Worm (Caenorhabditis elegans): Measurements from ENCODE around the gene dyf-2.

DNA sequence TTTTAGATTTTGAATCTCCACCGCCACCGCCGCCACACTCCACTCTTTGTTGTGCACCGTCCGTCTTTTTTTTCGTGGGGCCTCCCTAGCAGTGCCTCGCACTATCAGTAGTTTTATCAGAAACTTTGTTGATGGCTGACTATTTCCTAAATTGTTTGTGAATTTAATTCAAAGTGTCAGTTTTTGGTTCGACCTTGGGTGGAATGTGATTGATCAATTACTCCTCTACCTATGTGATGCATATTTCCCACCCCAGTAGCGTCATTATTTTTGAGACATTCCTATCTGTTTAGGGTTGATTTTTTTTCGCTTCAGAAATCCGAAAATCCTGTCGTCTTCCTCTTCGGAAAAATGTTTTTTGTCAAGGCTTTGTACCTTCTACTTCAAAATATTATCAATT, 24.4 kb upstream of the dyf-2 start:
- TF ChIP-seq med-1 (GFP tag; optimal IDR thresholded peaks at IDR 0.05; ENCODE audit: insufficient read depth) (no peak), cog-1 (tag; optimal IDR thresholded peaks at IDR 0.05) (no peak), ref-1 (GFP tag; conservative IDR thresholded peaks at IDR 0.05) (no peak)
